Worm (Caenorhabditis elegans) whole organism, young adult: ENCODE results near the gene Y46G5A.47.

Source experiments
- F22D6.2 ChIP-seq: sonication (generic microtip); optimal IDR thresholded peaks from 2 replicates; lab custom pipeline; 2016; ENCODE audit warnings: mild to moderate bottlenecking, missing genetic modification characterization, missing compliant biosample characterization
- F37B4.10 ChIP-seq: fragments of 200-800 bp; sonication (Bioruptor generic); IDR thresholded peaks from 2 replicates; pipeline ENCODE4 v1.3.6; 2022; ENCODE audit warnings: missing genetic modification characterization, missing compliant biosample characterization
- F39B2.1 ChIP-seq: fragments of 200-800 bp; sonication (Bioruptor generic); IDR thresholded peaks from 2 replicates; pipeline ENCODE4 v1.3.6; 2022; ENCODE audit warnings: missing genetic modification reagents, missing genetic modification characterization, missing compliant biosample characterization
- K11D2.4 ChIP-seq: fragments of 200-800 bp; sonication (Bioruptor generic); IDR thresholded peaks from 2 replicates; pipeline ENCODE4 v1.3.6; 2022; ENCODE audit warnings: missing genetic modification reagents, missing genetic modification characterization, missing compliant biosample characterization
- K12H6.12 ChIP-seq: fragments of 200-800 bp; sonication (Bioruptor generic); optimal IDR thresholded peaks from 2 replicates; lab custom pipeline; 2018; ENCODE audit warnings: mild to moderate bottlenecking, missing genetic modification characterization, missing compliant biosample characterization
- T07F8.4 ChIP-seq: sonication (generic microtip); optimal IDR thresholded peaks from 2 replicates; lab custom pipeline; 2016; ENCODE audit warnings: mild to moderate bottlenecking, missing genetic modification characterization, moderate library complexity, missing compliant biosample characterization
- Y95B8A.8 ChIP-seq: fragments of 200-800 bp; sonication (Bioruptor generic); IDR thresholded peaks from 2 replicates; pipeline ENCODE4 v1.3.6; 2022; ENCODE audit warnings: missing genetic modification reagents, missing genetic modification characterization, missing compliant biosample characterization
- aptf-2 ChIP-seq: fragments of 200-800 bp; sonication (Bioruptor generic); conservative IDR thresholded peaks from 2 replicates; pipeline ENCODE4 v1.3.6; 2022; ENCODE audit warnings: missing genetic modification reagents, missing genetic modification characterization, missing compliant biosample characterization
- aptf-3 ChIP-seq: fragments of 200-800 bp; sonication (Bioruptor generic); IDR thresholded peaks from 2 replicates; pipeline ENCODE4 v1.3.6; 2022; ENCODE audit warnings: missing genetic modification characterization, missing compliant biosample characterization
- atf-7 ChIP-seq: sonication (generic microtip); optimal IDR thresholded peaks from 2 replicates; lab custom pipeline; 2017; ENCODE audit warnings: mild to moderate bottlenecking, missing genetic modification characterization, missing compliant biosample characterization
- attf-5 ChIP-seq: fragments of 200-800 bp; sonication (Bioruptor generic); optimal IDR thresholded peaks from 2 replicates; lab custom pipeline; 2018; ENCODE audit warnings: mild to moderate bottlenecking, missing genetic modification characterization, missing compliant biosample characterization
- ccch-3 ChIP-seq: fragments of 200-800 bp; sonication (Bioruptor generic); optimal IDR thresholded peaks from 2 replicates; lab custom pipeline; 2018; ENCODE audit warnings: mild to moderate bottlenecking, missing genetic modification characterization, missing compliant biosample characterization
- cebp-1 ChIP-seq, 2 experiments: fragments of 200-800 bp in 1 of 2; sonication (Bioruptor generic) in 1 of 2; sonication (generic microtip) in 1 of 2; IDR thresholded peaks in 1 of 2; optimal IDR thresholded peaks in 1 of 2; 2 replicates each; pipeline versions ENCODE4 v1.3.6 to Lab custom; 2017 to 2022; ENCODE audit warnings: missing compliant biosample characterization in 2 of 2, missing genetic modification characterization in 2 of 2, mild to moderate bottlenecking in 1 of 2, missing genetic modification reagents in 1 of 2, moderate library complexity in 1 of 2
- ceh-58 ChIP-seq: fragments of 200-800 bp; sonication (Bioruptor generic); IDR thresholded peaks from 2 replicates; pipeline ENCODE4 v1.3.6; 2022; ENCODE audit warnings: missing genetic modification characterization, missing compliant biosample characterization
- ceh-91 ChIP-seq: fragments of 200-800 bp; sonication (Bioruptor generic); IDR thresholded peaks from 2 replicates; pipeline ENCODE4 v1.3.6; 2022; ENCODE audit warnings: missing genetic modification reagents, missing genetic modification characterization, missing compliant biosample characterization
- die-1 ChIP-seq: sonication (generic microtip); optimal IDR thresholded peaks from 2 replicates; lab custom pipeline; 2016; ENCODE audit warnings: missing genotype, mild to moderate bottlenecking, missing genetic modification characterization, missing compliant biosample characterization
- egl-44 ChIP-seq: fragments of 200-800 bp; sonication (Bioruptor generic); IDR thresholded peaks from 2 replicates; pipeline ENCODE4 v1.3.6; 2022; ENCODE audit warnings: missing genetic modification reagents, missing genetic modification characterization, missing compliant biosample characterization
- hlh-26 ChIP-seq: fragments of 200-800 bp; sonication (Bioruptor generic); conservative IDR thresholded peaks from 2 replicates; pipeline ENCODE4 v1.3.6; 2022; ENCODE audit warnings: missing genetic modification reagents, missing genetic modification characterization, missing compliant biosample characterization
- hmg-1.2 ChIP-seq: fragments of 200-800 bp; sonication (Bioruptor generic); IDR thresholded peaks from 2 replicates; pipeline ENCODE4 v1.3.6; 2022; ENCODE audit warnings: missing genetic modification reagents, missing genetic modification characterization, missing compliant biosample characterization
- let-607 ChIP-seq, 2 experiments: fragments of 200-800 bp in 1 of 2; sonication (Bioruptor generic) in 1 of 2; sonication (generic microtip) in 1 of 2; optimal IDR thresholded peaks; 2 replicates each; lab custom pipeline; 2016 to 2018; ENCODE audit warnings: mild to moderate bottlenecking in 2 of 2, missing compliant biosample characterization in 2 of 2, missing genetic modification characterization in 2 of 2, moderate library complexity in 2 of 2, missing genotype in 1 of 2
- lin-35 ChIP-seq, 3 experiments: fragments of 150-350 bp in 2 of 3; sonication (generic microtip) in 1 of 3; optimal IDR thresholded peaks; 2 replicates each; lab custom pipeline; 2014 to 2018; ENCODE audit warnings: missing biosample characterization in 3 of 3, missing genetic modification characterization in 3 of 3, missing genetic modification reagents in 3 of 3
- lin-54 ChIP-seq: fragments of 200-800 bp; sonication (Bioruptor generic); optimal IDR thresholded peaks from 2 replicates; lab custom pipeline; 2018; ENCODE audit warnings: mild to moderate bottlenecking, missing genetic modification characterization, missing compliant biosample characterization
- lsl-1 ChIP-seq: fragments of 200-800 bp; sonication (Bioruptor generic); optimal IDR thresholded peaks from 2 replicates; lab custom pipeline; 2018; ENCODE audit warnings: mild to moderate bottlenecking, missing genetic modification characterization, moderate library complexity, missing compliant biosample characterization
- madf-6 ChIP-seq: fragments of 200-800 bp; sonication (Bioruptor generic); IDR thresholded peaks from 2 replicates; pipeline ENCODE4 v1.3.6; 2022; ENCODE audit warnings: missing genetic modification reagents, missing genetic modification characterization, missing compliant biosample characterization
- mcd-1 ChIP-seq: fragments of 200-800 bp; sonication (Bioruptor generic); IDR thresholded peaks from 2 replicates; pipeline ENCODE4 v1.3.6; 2022; ENCODE audit warnings: missing genetic modification reagents, missing genetic modification characterization, missing compliant biosample characterization
- mel-28 ChIP-seq: sonication (generic microtip); optimal IDR thresholded peaks from 2 replicates; lab custom pipeline; 2016; ENCODE audit warnings: borderline replicate concordance, mild to moderate bottlenecking, missing genetic modification characterization, missing compliant biosample characterization
- nfya-2 ChIP-seq: fragments of 200-800 bp; sonication (Bioruptor generic); IDR thresholded peaks from 2 replicates; pipeline ENCODE4 v1.3.6; 2022; ENCODE audit warnings: missing genetic modification reagents, missing genetic modification characterization, missing compliant biosample characterization
- nfyb-1 ChIP-seq: fragments of 200-800 bp; sonication (Bioruptor generic); IDR thresholded peaks from 2 replicates; pipeline ENCODE4 v1.3.6; 2022; ENCODE audit warnings: missing genetic modification reagents, missing genetic modification characterization, missing compliant biosample characterization
- nhr-80 ChIP-seq: sonication (generic microtip); optimal IDR thresholded peaks from 2 replicates; lab custom pipeline; 2016; ENCODE audit warnings: missing genetic modification characterization, missing compliant biosample characterization
- rcor-1 ChIP-seq: fragments of 200-800 bp; sonication (Bioruptor generic); IDR thresholded peaks from 2 replicates; pipeline ENCODE4 v1.3.6; 2022; ENCODE audit warnings: missing genetic modification reagents, missing genetic modification characterization, missing compliant biosample characterization
- repo-1 ChIP-seq: sonication (generic microtip); optimal IDR thresholded peaks from 2 replicates; lab custom pipeline; 2017; ENCODE audit warnings: mild to moderate bottlenecking, missing genetic modification characterization, missing compliant biosample characterization
- snpc-4 ChIP-seq, 5 experiments: fragments of 150-350 bp in 1 of 5; sonication (generic microtip) in 4 of 5; optimal IDR thresholded peaks; 2 replicates each; lab custom pipeline; 2014 to 2018; ENCODE audit warnings: missing genetic modification characterization in 5 of 5, missing biosample characterization in 3 of 5, antibody characterized with exemption in 2 of 5, mild to moderate bottlenecking in 2 of 5, missing compliant biosample characterization in 2 of 5, missing genotype in 2 of 5, moderate library complexity in 2 of 5, missing genetic modification reagents in 1 of 5
- tbp1 ChIP-seq: fragments of 200-800 bp; sonication (Bioruptor generic); optimal IDR thresholded peaks from 2 replicates; lab custom pipeline; 2018; ENCODE audit warnings: mild to moderate bottlenecking, missing genetic modification characterization, missing compliant biosample characterization
- zfh-2 ChIP-seq: fragments of 200-800 bp; sonication (Bioruptor generic); conservative IDR thresholded peaks from 2 replicates; pipeline ENCODE4 v1.3.6; 2022; ENCODE audit warnings: missing genetic modification reagents, missing genetic modification characterization, missing compliant biosample characterization
- ztf-25 ChIP-seq: fragments of 200-800 bp; sonication (Bioruptor generic); IDR thresholded peaks from 2 replicates; pipeline ENCODE4 v1.3.6; 2022; ENCODE audit warnings: missing genetic modification reagents, missing genetic modification characterization, missing compliant biosample characterization
- ztf-6 ChIP-seq: fragments of 200-800 bp; sonication (Bioruptor generic); IDR thresholded peaks from 2 replicates; pipeline ENCODE4 v1.3.6; 2022; ENCODE audit warnings: missing genetic modification reagents, missing genetic modification characterization, missing compliant biosample characterization

Y46G5A.47 gene

DNA sequence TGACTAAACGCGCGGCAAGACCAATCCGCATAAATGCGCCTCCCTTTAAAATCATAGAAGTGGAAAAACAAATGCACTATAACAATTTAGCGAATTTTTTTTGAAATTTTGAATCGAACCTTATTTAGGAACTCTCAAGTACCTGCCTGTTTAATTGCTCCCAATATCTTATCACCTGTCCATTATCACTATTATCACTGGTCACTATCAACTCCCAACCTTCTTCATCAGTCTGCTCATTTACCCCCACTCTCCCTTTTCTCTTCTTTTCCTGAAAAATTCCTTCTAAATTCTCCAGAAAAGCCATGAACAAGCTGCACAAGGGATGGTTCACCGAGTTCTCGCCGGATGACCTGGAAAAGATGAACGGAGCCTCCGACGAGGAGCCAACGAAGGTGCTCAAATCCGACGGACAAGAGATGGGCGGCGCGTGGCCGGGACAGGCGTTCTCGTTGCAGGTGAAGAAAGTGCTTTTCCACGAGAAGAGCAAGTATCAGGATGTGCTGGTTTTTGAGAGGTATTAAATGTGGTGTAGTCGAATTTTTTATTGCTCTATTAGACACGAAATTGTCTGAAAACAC lies 1.6 kb upstream of the Y46G5A.47 start, which contains the start of gene spds-1:
TSS of gene spds-1 (plus strand) at position 298 of the 581 bp plus-strand sequence.
- TF ChIP-seq nhr-80 (tag; lab: Kevin White, UChicago) (peak; percentile 28), aptf-2 (GFP tag; lab: Robert Waterston, UW) (no peak), aptf-3 (GFP tag; lab: Robert Waterston, UW) (no peak), zfh-2 (GFP tag; lab: Robert Waterston, UW) (peak; percentile 68), let-607 (tag; optimal IDR thresholded peaks at IDR 0.05; lab: Kevin White, UChicago) (no peak), T07F8.4 (tag; lab: Kevin White, UChicago) (no peak)

ce11 chrII:12805765-12806384 lies 769 bp upstream of the Y46G5A.47 start:
- TF ChIP-seq cebp-1 (GFP tag; IDR thresholded peaks at IDR 0.05; lab: Robert Waterston, UW) (no peak), cebp-1 (tag; optimal IDR thresholded peaks at IDR 0.05; lab: Kevin White, UChicago) (peak; percentile 55), rcor-1 (GFP tag; lab: Robert Waterston, UW) (peak; percentile 16; the same call in 1 of the 2 replicates), F22D6.2 (no peak), lin-35 (GFP tag; optimal IDR thresholded peaks at IDR 0.05; lab: Kevin White, UChicago) (peak in 1 of 3 experiments; percentile 54), zfh-2 (GFP tag; lab: Robert Waterston, UW) (peak; percentile 92), repo-1 (tag; lab: Kevin White, UChicago) (no peak), die-1 (tag; lab: Kevin White, UChicago) (no peak), ceh-91 (GFP tag; lab: Robert Waterston, UW) (no peak), ccch-3 (GFP tag; lab: Kevin White, UChicago) (no peak), hlh-26 (GFP tag; lab: Robert Waterston, UW) (no peak), F39B2.1 (GFP tag; lab: Robert Waterston, UW) (no peak), nfyb-1 (GFP tag; lab: Robert Waterston, UW) (0 out of 2 replicates have a peak, but pooled peaks have one; percentile 28), aptf-2 (GFP tag; lab: Robert Waterston, UW) (no peak), tbp1 (GFP tag; lab: Kevin White, UChicago) (peak; percentile 3), egl-44 (GFP tag; lab: Robert Waterston, UW) (no peak), madf-6 (GFP tag; lab: Robert Waterston, UW) (no peak), mcd-1 (GFP tag; lab: Robert Waterston, UW) (peak; percentile 57), aptf-3 (GFP tag; lab: Robert Waterston, UW) (no peak), K11D2.4 (no peak), ztf-25 (no peak), atf-7 (peak; percentile 17), K12H6.12 (tag; lab: Kevin White, UChicago) (peak; percentile 28), F37B4.10 (GFP tag; lab: Robert Waterston, UW) (no peak), attf-5 (GFP tag; lab: Kevin White, UChicago) (peak; percentile 40), ceh-58 (GFP tag; lab: Robert Waterston, UW) (no peak), hmg-1.2 (GFP tag; lab: Robert Waterston, UW) (peak; percentile 85), snpc-4 (GFP tag; optimal IDR thresholded peaks at IDR 0.05; lab: Kevin White, UChicago) (no peak), snpc-4 (tag; optimal IDR thresholded peaks at IDR 0.05; lab: Kevin White, UChicago) (peak in 1 of 4 experiments; percentile 40), ztf-6 (GFP tag; lab: Robert Waterston, UW) (no peak), nfya-2 (GFP tag; lab: Robert Waterston, UW) (no peak), lin-54 (peak; percentile 14), lsl-1 (peak; percentile 17), mel-28 (tag; lab: Kevin White, UChicago) (no peak), Y95B8A.8 (GFP tag; lab: Robert Waterston, UW) (no peak)
